Worm (Caenorhabditis elegans) whole organism, L4 larva: ENCODE results near the gene haao-1.

Source experiments
- nhr-42 ChIP-seq: fragments of 200-800 bp; sonication (Bioruptor generic); IDR thresholded peaks from 2 replicates; pipeline ENCODE4 v1.3.6; 2022; ENCODE audit warnings: missing genetic modification characterization, missing compliant biosample characterization
- snpc-4 ChIP-seq: fragments of 150-350 bp; optimal IDR thresholded peaks from 2 replicates; lab custom pipeline; 2014; ENCODE audit warnings: missing biosample characterization, missing genetic modification characterization
- ztf-11 ChIP-seq: fragments of 150-350 bp; optimal IDR thresholded peaks from 2 replicates; lab custom pipeline; 2014; ENCODE audit warnings: missing biosample characterization, missing genetic modification characterization

DNA sequence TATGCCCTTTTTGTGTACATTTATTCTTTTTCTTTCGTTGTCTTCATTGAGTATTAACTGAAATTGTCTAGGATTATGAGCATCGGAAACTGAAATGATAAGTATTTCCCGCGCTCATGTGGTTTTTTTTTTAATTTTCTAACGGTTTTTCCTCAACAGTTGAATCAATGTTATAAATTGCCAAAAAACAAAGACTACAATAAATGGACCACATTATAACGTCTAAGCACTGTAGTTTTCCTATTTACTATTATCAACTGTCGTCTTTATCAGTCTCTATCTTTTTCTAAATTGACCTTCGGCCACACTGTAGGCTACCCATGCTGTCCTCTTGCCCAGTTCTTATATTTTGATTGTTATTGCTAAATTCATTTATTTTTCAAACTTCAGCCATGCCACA is 3.0 kb downstream of the haao-1 start, which contains the start of gene acs-14:
- TF ChIP-seq ztf-11 (tag; lab: Kevin White, UChicago) (no peak), snpc-4 (tag; lab: Kevin White, UChicago) (no peak), nhr-42 (GFP tag; lab: Robert Waterston, UW) (no peak)
